Fruit fly (Drosophila melanogaster) whole organism, wandering third instar larva: Measurements from ENCODE around the gene CG14042.

Experiments
- Abd-B ChIP-seq: fragments of >200 bp; optimal IDR thresholded peaks from 2 replicates; lab custom pipeline; 2017; ENCODE audit warnings: missing biosample characterization, missing genetic modification characterization
- CG9705 ChIP-seq: fragments of 200-800 bp; sonication (Bioruptor generic); optimal IDR thresholded peaks from 2 replicates; lab custom pipeline; 2018; ENCODE audit warnings: missing biosample characterization, mild to moderate bottlenecking, missing genetic modification characterization
- CrebA ChIP-seq: fragments of 200-800 bp; sonication (Bioruptor generic); optimal IDR thresholded peaks from 2 replicates; lab custom pipeline; 2016; ENCODE audit warnings: missing biosample characterization, mild to moderate bottlenecking, missing genetic modification characterization, borderline replicate concordance
- Dfd ChIP-seq: fragments of >200 bp; optimal IDR thresholded peaks from 2 replicates; lab custom pipeline; 2017; ENCODE audit warnings: missing biosample characterization, missing genetic modification characterization
- Dif ChIP-seq: fragments of 200-275, 200-300 bp; sonication (Bioruptor generic); optimal IDR thresholded peaks from 2 replicates; lab custom pipeline; 2018; ENCODE audit warnings: missing biosample characterization, missing genetic modification characterization; ENCODE audit not compliant: partially characterized antibody
- GATAd ChIP-seq: sonication (Bioruptor generic); optimal IDR thresholded peaks from 2 replicates; lab custom pipeline; 2016; ENCODE audit warnings: missing biosample characterization, missing genetic modification characterization
- HLH106 ChIP-seq: fragments of 200-800 bp; optimal IDR thresholded peaks from 3 replicates; lab custom pipeline; 2019; ENCODE audit warnings: missing biosample characterization, mild to moderate bottlenecking, missing genetic modification characterization, moderate library complexity
- Hnf4 ChIP-seq: fragments of 200-800 bp; sonication (Bioruptor generic); optimal IDR thresholded peaks from 2 replicates; lab custom pipeline; 2016; ENCODE audit warnings: missing biosample characterization, mild to moderate bottlenecking, missing genetic modification characterization
- Hr78 ChIP-seq: fragments of >200 bp; optimal IDR thresholded peaks from 2 replicates; lab custom pipeline; 2017; ENCODE audit warnings: missing biosample characterization, missing genetic modification characterization
- Hr83 ChIP-seq: fragments of 200-300 bp; sonication (Bioruptor generic); optimal IDR thresholded peaks from 2 replicates; lab custom pipeline; 2016; ENCODE audit warnings: missing biosample characterization, mild to moderate bottlenecking, missing genetic modification characterization, moderate library complexity; ENCODE audit not compliant: poor library complexity, severe bottlenecking
- Jra ChIP-seq: sonication (Bioruptor generic); optimal IDR thresholded peaks from 2 replicates; lab custom pipeline; 2016; ENCODE audit warnings: missing biosample characterization, missing genetic modification characterization
- Mio ChIP-seq: sonication (Bioruptor generic); optimal IDR thresholded peaks from 2 replicates; lab custom pipeline; 2016; ENCODE audit warnings: missing biosample characterization, missing genetic modification characterization
- Myc ChIP-seq: fragments of >200 bp; optimal IDR thresholded peaks from 2 replicates; lab custom pipeline; 2017
- N ChIP-seq: fragments of >200 bp; optimal IDR thresholded peaks from 2 replicates; lab custom pipeline; 2018; ENCODE audit warnings: missing biosample characterization, missing external identifiers, missing genetic modification characterization
- Rel ChIP-seq, 2 experiments: fragments of 200-800 bp; sonication (Bioruptor generic) in 1 of 2; optimal IDR thresholded peaks; 2 replicates in 1 of 2; 3 replicates in 1 of 2; lab custom pipeline; 2016 to 2019; ENCODE audit warnings: mild to moderate bottlenecking in 2 of 2, missing biosample characterization in 2 of 2, missing genetic modification characterization in 2 of 2, moderate library complexity in 1 of 2
- Sp1 ChIP-seq: fragments of 200-800 bp; sonication (Bioruptor generic); optimal IDR thresholded peaks from 3 replicates; lab custom pipeline; 2019; ENCODE audit warnings: missing biosample characterization, mild to moderate bottlenecking, missing genetic modification characterization, moderate library complexity
- Vsx2 ChIP-seq: fragments of 200-300, 225-300 bp; sonication (Bioruptor generic); optimal IDR thresholded peaks from 2 replicates; lab custom pipeline; 2018; ENCODE audit warnings: missing biosample characterization, missing genetic modification characterization; ENCODE audit not compliant: partially characterized antibody
- br ChIP-seq: fragments of 200-800 bp; sonication (Bioruptor generic); optimal IDR thresholded peaks from 2 replicates; lab custom pipeline; 2016; ENCODE audit warnings: missing biosample characterization, missing genetic modification characterization
- brk ChIP-seq: fragments of 200-800 bp; sonication (Bioruptor generic); optimal IDR thresholded peaks from 2 replicates; lab custom pipeline; 2016; ENCODE audit warnings: missing biosample characterization, mild to moderate bottlenecking, missing genetic modification characterization
- dl ChIP-seq, 2 experiments: fragments of 175-275, 200-275 bp in 1 of 2; fragments of 200-275 bp in 1 of 2; sonication (Bioruptor generic); optimal IDR thresholded peaks; lab custom pipeline; 2018; ENCODE audit warnings: mild to moderate bottlenecking in 2 of 2, missing biosample characterization in 2 of 2, missing genetic modification characterization in 2 of 2, moderate library complexity in 2 of 2; ENCODE audit not compliant: partially characterized antibody in 2 of 2, insufficient read depth in 1 of 2
- dmrt93B ChIP-seq: fragments of 200-800 bp; sonication (Bioruptor generic); optimal IDR thresholded peaks from 2 replicates; lab custom pipeline; 2018; ENCODE audit warnings: missing biosample characterization, mild to moderate bottlenecking, missing genetic modification characterization
- dsf ChIP-seq: sonication (Bioruptor generic); optimal IDR thresholded peaks from 2 replicates; lab custom pipeline; 2016; ENCODE audit warnings: missing biosample characterization, missing genetic modification characterization, borderline replicate concordance
- ey ChIP-seq: fragments of 200-800 bp; sonication (Bioruptor generic); optimal IDR thresholded peaks from 2 replicates; lab custom pipeline; 2016; ENCODE audit warnings: missing biosample characterization, missing genetic modification characterization
- foxo ChIP-seq, 2 experiments: fragments of 200-800 bp; sonication (Bioruptor generic); optimal IDR thresholded peaks; 2 replicates in 1 of 2; 3 replicates in 1 of 2; lab custom pipeline; 2016 to 2017; ENCODE audit warnings: missing biosample characterization in 2 of 2, missing genetic modification characterization in 2 of 2
- fru ChIP-seq: fragments of 200-800 bp; sonication (Bioruptor generic); optimal IDR thresholded peaks from 3 replicates; lab custom pipeline; 2016; ENCODE audit warnings: missing biosample characterization, mild to moderate bottlenecking, missing genetic modification characterization
- h ChIP-seq: fragments of 200-800 bp; sonication (Bioruptor generic); optimal IDR thresholded peaks from 3 replicates; lab custom pipeline; 2016; ENCODE audit warnings: missing biosample characterization, mild to moderate bottlenecking, missing genetic modification characterization
- jim ChIP-seq: fragments of 175-275, 200-325 bp; sonication (Bioruptor generic); optimal IDR thresholded peaks from 2 replicates; lab custom pipeline; 2016; ENCODE audit warnings: missing biosample characterization, mild to moderate bottlenecking, missing genetic modification characterization
- lola ChIP-seq: fragments of >200 bp; optimal IDR thresholded peaks from 2 replicates; lab custom pipeline; 2017; ENCODE audit warnings: missing biosample characterization, missing genetic modification characterization
- pan ChIP-seq: fragments of >200 bp; optimal IDR thresholded peaks from 2 replicates; lab custom pipeline; 2017
- psq ChIP-seq: fragments of 200-800 bp; sonication (Bioruptor generic); optimal IDR thresholded peaks from 3 replicates; lab custom pipeline; 2017; ENCODE audit warnings: missing biosample characterization, mild to moderate bottlenecking, missing genetic modification characterization, moderate library complexity
- rgr ChIP-seq: fragments of 200-800 bp; sonication (Bioruptor generic); optimal IDR thresholded peaks from 3 replicates; lab custom pipeline; 2016; ENCODE audit warnings: missing biosample characterization, mild to moderate bottlenecking, missing genetic modification characterization
- usp ChIP-seq: fragments of >200 bp; optimal IDR thresholded peaks from 2 replicates; lab custom pipeline; 2017; ENCODE audit warnings: missing biosample characterization, missing genetic modification characterization
- woc ChIP-seq: sonication (Bioruptor generic); optimal IDR thresholded peaks from 2 replicates; lab custom pipeline; 2016; ENCODE audit warnings: missing biosample characterization, mild to moderate bottlenecking, missing genetic modification characterization

The CG14042 gene

dm6 chr2L:5037402-5037860 lies at the start of gene CG14042, which contains the start of gene SP555:
CG14042 (plus strand) TSS chr2L:5037709.
SP555 (plus strand) TSS chr2L:5037709.
- no peak for TF ChIP-seq HLH106
- no peak for TF ChIP-seq Rel (GFP tag; optimal IDR thresholded peaks at IDR 0.05; lab: Kevin White, UChicago)
- TF ChIP-seq Rel (tag; optimal IDR thresholded peaks at IDR 0.05; lab: Kevin White, UChicago) = no peak
- no peak for TF ChIP-seq h (GFP tag; lab: Kevin White, UChicago)
- no peak for TF ChIP-seq Abd-B (GFP tag; lab: Kevin White, UChicago)
- no peak for TF ChIP-seq GATAd (GFP tag; lab: Kevin White, UChicago)
- TF ChIP-seq Dfd (GFP tag; lab: Kevin White, UChicago) = no peak
- no peak for TF ChIP-seq Hr83
- no peak for TF ChIP-seq dl (GFP tag; optimal IDR thresholded peaks at IDR 0.05; lab: Kevin White, UChicago; ENCODE audit: insufficient read depth in 1 of 2, partially characterized antibody in 2 of 2)
- TF ChIP-seq CG9705 (GFP tag; lab: Kevin White, UChicago) = no peak
- TF ChIP-seq br (GFP tag; lab: Kevin White, UChicago) = no peak
- no peak for TF ChIP-seq jim (GFP tag; lab: Kevin White, UChicago)
- no peak for TF ChIP-seq Myc (lab: Kevin White, UChicago)
- TF ChIP-seq Dif (GFP tag; lab: Kevin White, UChicago) = no peak
- no peak for TF ChIP-seq brk (GFP tag; lab: Kevin White, UChicago)
- TF ChIP-seq rgr = no peak
- no peak for TF ChIP-seq Hnf4
- TF ChIP-seq woc = no peak
- TF ChIP-seq ey (GFP tag; lab: Kevin White, UChicago) = no peak
- no peak for TF ChIP-seq Hr78

DNA sequence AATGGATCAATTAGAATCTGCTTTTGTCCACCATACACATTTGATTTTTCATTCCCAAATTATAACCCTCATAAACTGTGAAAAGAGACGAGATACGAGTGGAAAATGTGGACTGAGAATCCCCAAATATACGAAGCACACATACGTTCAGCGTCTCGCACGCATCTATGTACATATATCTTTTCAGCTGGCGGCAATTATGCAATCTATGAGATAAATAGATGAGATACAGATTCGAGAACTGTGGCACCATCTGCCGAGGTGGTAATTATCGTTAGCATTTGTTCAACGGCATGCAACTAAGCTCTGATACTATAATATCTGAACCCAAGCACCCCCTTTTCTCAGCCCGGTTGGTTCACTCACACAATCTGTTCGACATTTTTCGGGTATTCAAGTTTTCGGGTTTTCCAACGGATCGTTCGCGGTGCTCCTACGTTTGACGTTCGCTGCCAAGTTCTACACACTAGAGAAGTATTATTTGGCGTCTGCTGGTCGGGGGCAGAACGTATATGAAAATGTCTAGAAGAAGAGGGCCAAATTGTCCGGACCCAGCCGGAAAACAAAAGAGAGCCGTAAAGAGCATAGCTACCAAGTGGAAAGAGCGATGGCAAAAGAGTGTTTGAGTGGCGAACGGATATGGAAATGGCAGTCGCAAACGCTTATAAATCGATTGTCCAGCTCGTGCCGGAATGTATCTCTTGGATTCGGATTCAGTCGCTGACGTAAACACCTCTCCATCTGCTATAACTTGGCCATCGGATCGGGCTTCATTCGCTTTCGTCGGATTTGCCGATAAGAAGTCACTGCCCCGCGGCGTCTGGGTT lies 42.3 kb upstream of the CG14042 start:
- no peak for TF ChIP-seq CG9705 (GFP tag; lab: Kevin White, UChicago)
- no peak for TF ChIP-seq Hr78
- no peak for TF ChIP-seq usp (GFP tag; lab: Kevin White, UChicago)
- TF ChIP-seq Abd-B (GFP tag; lab: Kevin White, UChicago) = no peak

DNA sequence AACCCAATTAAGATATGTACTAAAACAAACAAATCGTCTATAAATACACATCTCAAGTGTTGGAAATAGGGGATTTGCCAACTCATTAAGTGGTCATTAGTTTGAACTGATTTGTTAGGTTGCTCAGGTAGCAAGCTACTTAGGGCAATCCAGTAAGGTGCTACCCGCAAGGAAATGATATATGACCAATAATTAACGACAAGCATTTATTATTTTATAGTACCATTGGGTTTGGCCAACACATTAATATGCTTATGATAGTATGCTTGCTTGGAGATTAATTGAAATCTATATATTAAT lies 41.7 kb upstream of the CG14042 start:
- TF ChIP-seq Jra (GFP tag; lab: Kevin White, UChicago) = no peak
- TF ChIP-seq dl (GFP tag; optimal IDR thresholded peaks at IDR 0.05; lab: Kevin White, UChicago; ENCODE audit: insufficient read depth in 1 of 2, partially characterized antibody in 2 of 2) = no peak
- no peak for TF ChIP-seq Mio (GFP tag; lab: Kevin White, UChicago)
- TF ChIP-seq Sp1 (GFP tag; lab: Kevin White, UChicago) = no peak
- TF ChIP-seq brk (GFP tag; lab: Kevin White, UChicago) = no peak
- no peak for TF ChIP-seq CrebA (GFP tag; lab: Kevin White, UChicago)
- TF ChIP-seq HLH106 = no peak
- no peak for TF ChIP-seq pan (lab: Kevin White, UChicago)
- TF ChIP-seq GATAd (GFP tag; lab: Kevin White, UChicago) = no peak
- no peak for TF ChIP-seq psq
- TF ChIP-seq N (GFP tag; lab: Kevin White, UChicago) = no peak
- TF ChIP-seq jim (GFP tag; lab: Kevin White, UChicago) = no peak
- TF ChIP-seq Vsx2 (GFP tag; lab: Kevin White, UChicago) = no peak
- TF ChIP-seq Dif (GFP tag; lab: Kevin White, UChicago) = no peak
- TF ChIP-seq rgr = no peak
- TF ChIP-seq dsf (GFP tag; lab: Kevin White, UChicago) = no peak
- no peak for TF ChIP-seq CG9705 (GFP tag; lab: Kevin White, UChicago)
- no peak for TF ChIP-seq usp (GFP tag; lab: Kevin White, UChicago)

dm6 chr2L:4996283-4996922 lies 41.1 kb upstream of the CG14042 start:
- no peak for TF ChIP-seq jim (GFP tag; lab: Kevin White, UChicago)
- no peak for TF ChIP-seq Sp1 (GFP tag; lab: Kevin White, UChicago)
- no peak for TF ChIP-seq dsf (GFP tag; lab: Kevin White, UChicago)
- TF ChIP-seq h (GFP tag; lab: Kevin White, UChicago) = no peak
- no peak for TF ChIP-seq Hr78
- TF ChIP-seq CrebA (GFP tag; lab: Kevin White, UChicago) = no peak
- no peak for TF ChIP-seq foxo (GFP tag; optimal IDR thresholded peaks at IDR 0.05; lab: Kevin White, UChicago)
- TF ChIP-seq br (GFP tag; lab: Kevin White, UChicago) = no peak
- TF ChIP-seq lola (GFP tag; lab: Kevin White, UChicago) = no peak
- no peak for TF ChIP-seq rgr
- no peak for TF ChIP-seq pan (lab: Kevin White, UChicago)
- no peak for TF ChIP-seq fru (GFP tag; lab: Kevin White, UChicago)
- no peak for TF ChIP-seq brk (GFP tag; lab: Kevin White, UChicago)
- TF ChIP-seq Jra (GFP tag; lab: Kevin White, UChicago) = no peak
- no peak for TF ChIP-seq psq
- TF ChIP-seq Vsx2 (GFP tag; lab: Kevin White, UChicago) = no peak
- TF ChIP-seq dmrt93B (GFP tag; lab: Kevin White, UChicago) = no peak
- no peak for TF ChIP-seq N (GFP tag; lab: Kevin White, UChicago)
